Fruit fly (Drosophila melanogaster): ENCODE results near the gene CG42729.

CG42729 gene

dm6 chr3L:15537916-15538581 lies 10.7 kb upstream of the CG42729 start (continued):
- TF ChIP-seq exex (tag; optimal IDR thresholded peaks at IDR 0.05) (no peak), gce (GFP tag; IDR thresholded peaks at IDR 0.05) (peak; percentile 35; the same call in 1 of the 3 replicates), E2f1 (GFP tag; IDR thresholded peaks at IDR 0.05) (no peak; the same call in 1 of the 2 replicates), eve (GFP tag; optimal IDR thresholded peaks at IDR 0.05) (peak in 1 of 2 experiments; percentile 74), CG7357 (GFP tag; IDR thresholded peaks at IDR 0.05) (peak; percentile 47; the same call in 1 of the 3 replicates), lmd (GFP tag; IDR thresholded peaks at IDR 0.05) (peak; percentile 67), CTCF (GFP tag; optimal IDR thresholded peaks at IDR 0.05) (peak; percentile 15), gro (GFP tag; optimal IDR thresholded peaks at IDR 0.05) (peak; percentile 20), slbo (GFP tag; IDR thresholded peaks at IDR 0.05) (peak; percentile 57; the same call in 1 of the 2 replicates), Bdp1 (GFP tag; optimal IDR thresholded peaks at IDR 0.05) (peak; percentile 24), Dek (tag; optimal IDR thresholded peaks at IDR 0.05) (peak; percentile 43), CG15269 (tag; optimal IDR thresholded peaks at IDR 0.05) (peak; percentile 78), BtbVII (GFP tag; optimal IDR thresholded peaks at IDR 0.05) (peak; percentile 7), CG8290 (GFP tag; optimal IDR thresholded peaks at IDR 0.05) (no peak), CG8290 (tag; optimal IDR thresholded peaks at IDR 0.05) (no peak), BEAF-32 (GFP tag; optimal IDR thresholded peaks at IDR 0.05) (no peak), salm (tag; optimal IDR thresholded peaks at IDR 0.05) (no peak), CG7786 (GFP tag; optimal IDR thresholded peaks at IDR 0.05) (no peak), hkb (optimal IDR thresholded peaks at IDR 0.05) (no peak), hkb (GFP tag; IDR thresholded peaks at IDR 0.05) (0 out of 2 replicates have a peak, but pooled peaks have one; percentile 54), jing (GFP tag; optimal IDR thresholded peaks at IDR 0.05) (peak; percentile 23), vvl (GFP tag; IDR thresholded peaks at IDR 0.05) (peak; percentile 35), ATbp (GFP tag; optimal IDR thresholded peaks at IDR 0.05) (peak; percentile 54), en (GFP tag; optimal IDR thresholded peaks at IDR 0.05) (no peak), phol (tag; optimal IDR thresholded peaks at IDR 0.05) (peak; percentile 84), ab (GFP tag; optimal IDR thresholded peaks at IDR 0.05) (no peak), Sin3A (optimal IDR thresholded peaks at IDR 0.05) (no peak), sr (GFP tag; IDR thresholded peaks at IDR 0.05) (no peak), MBD-R2 (GFP tag; IDR thresholded peaks at IDR 0.05) (no peak), Ravus (GFP tag; IDR thresholded peaks at IDR 0.05) (no peak), dysf (GFP tag; IDR thresholded peaks at IDR 0.05) (peak; percentile 57; the same call in 2 of the 3 replicates), fd3F (GFP tag; optimal IDR thresholded peaks at IDR 0.05) (peak; percentile 7), Ssrp (tag; optimal IDR thresholded peaks at IDR 0.05) (peak; percentile 76), CG3847 (GFP tag; IDR thresholded peaks at IDR 0.05) (no peak), Sry-δ (GFP tag; optimal IDR thresholded peaks at IDR 0.05) (peak; percentile 9), CG6765 (GFP tag; optimal IDR thresholded peaks at IDR 0.05) (no peak), Hmr (GFP tag; optimal IDR thresholded peaks at IDR 0.05) (peak; percentile 73), CG1233 (GFP tag; optimal IDR thresholded peaks at IDR 0.05) (peak; percentile 50), Hr39 (optimal IDR thresholded peaks at IDR 0.05) (no peak), CG16863 (GFP tag; optimal IDR thresholded peaks at IDR 0.05) (peak; percentile 47), CG6654 (GFP tag; optimal IDR thresholded peaks at IDR 0.05) (peak; percentile 19), zfh2 (GFP tag; optimal IDR thresholded peaks at IDR 0.05) (peak; percentile 26), CG10321 (GFP tag; IDR thresholded peaks at IDR 0.05) (no peak), ewg (GFP tag; optimal IDR thresholded peaks at IDR 0.05) (peak; percentile 50), CG3163 (GFP tag; optimal IDR thresholded peaks at IDR 0.05) (no peak), Fer3 (tag; optimal IDR thresholded peaks at IDR 0.05) (peak; percentile 54), pho (GFP tag; optimal IDR thresholded peaks at IDR 0.05) (no peak), Xbp1 (GFP tag; optimal IDR thresholded peaks at IDR 0.05) (peak; percentile 63), HLH54F (GFP tag; optimal IDR thresholded peaks at IDR 0.05) (peak; percentile 10), ci (GFP tag; IDR thresholded peaks at IDR 0.05) (no peak), Dfd (GFP tag; optimal IDR thresholded peaks at IDR 0.05) (no peak), Bteb2 (GFP tag; optimal IDR thresholded peaks at IDR 0.05) (peak; percentile 46), da (GFP tag; optimal IDR thresholded peaks at IDR 0.05) (no peak)

Data from whole organism, embryonic.